Worm (Caenorhabditis elegans) whole organism, L4/young adult: ENCODE measurements around the gene neg-1.

Source experiments
- W03F9.2 ChIP-seq: fragments of 150-350 bp; optimal IDR thresholded peaks from 2 replicates; lab custom pipeline; 2014; ENCODE audit warnings: missing biosample characterization, missing genetic modification characterization
- dao-5 ChIP-seq: sonication (generic microtip); optimal IDR thresholded peaks from 2 replicates; lab custom pipeline; 2016; ENCODE audit warnings: missing genotype, missing genetic modification characterization, moderate library complexity, missing compliant biosample characterization
- him-1 ChIP-seq: sonication (generic microtip); optimal IDR thresholded peaks from 2 replicates; lab custom pipeline; 2016; ENCODE audit warnings: missing genotype, missing genetic modification reagents, missing genetic modification characterization, missing compliant biosample characterization

DNA sequence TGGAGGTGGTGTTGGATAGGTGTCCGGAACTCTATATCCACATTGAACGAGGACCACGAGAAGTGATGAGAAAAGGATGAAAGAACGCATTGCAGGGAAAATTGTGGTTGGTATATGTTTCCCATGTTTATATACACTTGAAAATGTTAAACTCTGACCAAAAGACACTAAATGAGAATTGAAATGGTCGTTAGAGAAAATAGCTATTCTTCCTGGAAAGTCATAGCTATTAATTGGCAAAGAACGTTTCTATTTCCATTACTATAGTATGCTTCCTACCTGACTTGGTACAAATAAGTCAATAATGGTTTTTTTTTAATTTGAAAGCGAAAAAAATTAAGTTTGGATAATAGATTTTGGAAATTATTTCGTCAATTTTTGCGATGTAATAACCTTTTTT lies 42.0 kb upstream of the neg-1 start, which contains the start of gene Y47D7A.18:
- no peak for TF ChIP-seq him-1 (tag; lab: Kevin White, UChicago)
- no peak for TF ChIP-seq dao-5 (tag; lab: Kevin White, UChicago)
- TF ChIP-seq W03F9.2 (tag; lab: Kevin White, UChicago) = no peak
